Worm (Caenorhabditis elegans) whole organism, late embryonic: ENCODE results near the gene C08E8.6.

ENCODE experiments used
- K02D7.2 ChIP-seq: sonication (generic microtip); optimal IDR thresholded peaks from 2 replicates; lab custom pipeline; 2017; ENCODE audit warnings: mild to moderate bottlenecking, missing genetic modification characterization, missing compliant biosample characterization
- fkh-10 ChIP-seq: fragments of 150-350 bp; optimal IDR thresholded peaks from 2 replicates; lab custom pipeline; 2014; ENCODE audit warnings: missing biosample characterization, missing genetic modification reagents, missing genetic modification characterization
- hlh-6 ChIP-seq: sonication (generic microtip); optimal IDR thresholded peaks from 2 replicates; lab custom pipeline; 2016; ENCODE audit warnings: missing genotype, missing genetic modification characterization, missing compliant biosample characterization
- mec-3 ChIP-seq: sonication (generic microtip); optimal IDR thresholded peaks from 2 replicates; lab custom pipeline; 2016; ENCODE audit warnings: borderline replicate concordance, missing genetic modification characterization, missing compliant biosample characterization
- nfya-1 ChIP-seq: sonication (generic microtip); optimal IDR thresholded peaks from 2 replicates; lab custom pipeline; 2017; ENCODE audit warnings: missing genetic modification characterization, mild to moderate bottlenecking, missing compliant biosample characterization, antibody characterized with exemption, moderate library complexity

ce11 chrV:18364558-18364957 is 3.7 kb downstream of the C08E8.6 start, which contains the start of gene C08E8.9:
- TF ChIP-seq hlh-6 (tag; lab: Kevin White, UChicago) (no peak), mec-3 (tag; lab: Kevin White, UChicago) (no peak), nfya-1 (tag; lab: Kevin White, UChicago) (no peak), fkh-10 (GFP tag; lab: Kevin White, UChicago) (no peak), K02D7.2 (tag; lab: Kevin White, UChicago) (no peak)
